Worm (Caenorhabditis elegans) whole organism, L4 larva: ENCODE results near the gene srj-32.
"Not testable (repeated sequence)": the region's sequence is repeated elsewhere in the genome, so short reads cannot be mapped to it uniquely, and the experiment has no call there.

Source experiments
- D1046.2 ChIP-seq: fragments of 200-800 bp; sonication (Bioruptor generic); IDR thresholded peaks from 2 replicates; pipeline ENCODE4 v1.3.6; 2022; ENCODE audit warnings: missing genetic modification characterization, missing compliant biosample characterization
- F10B5.3 ChIP-seq: sonication (generic microtip); optimal IDR thresholded peaks from 2 replicates; lab custom pipeline; 2016; ENCODE audit warnings: mild to moderate bottlenecking, missing genetic modification characterization, missing compliant biosample characterization
- F26F4.8 ChIP-seq: fragments of 200-800 bp; sonication (Bioruptor generic); conservative IDR thresholded peaks from 2 replicates; pipeline ENCODE4 v1.3.6; 2022; ENCODE audit warnings: missing genetic modification characterization, missing compliant biosample characterization
- F44E2.7 ChIP-seq: fragments of 200-800 bp; sonication (Bioruptor generic); IDR thresholded peaks from 2 replicates; pipeline ENCODE4 v2.1.2; 2022; ENCODE audit warnings: missing genetic modification characterization, missing compliant biosample characterization
- R02D3.7 ChIP-seq: fragments of 150-350 bp; sonication (generic microtip); optimal IDR thresholded peaks from 3 replicates; lab custom pipeline; 2014; ENCODE audit warnings: missing biosample characterization, missing genetic modification characterization
- T26A8.4 ChIP-seq: fragments of 200-800 bp; sonication (Bioruptor generic); IDR thresholded peaks from 2 replicates; pipeline ENCODE4 v1.3.6; 2022; ENCODE audit warnings: missing genetic modification characterization, missing compliant biosample characterization
- Y105C5A.15 ChIP-seq: fragments of 200-800 bp; sonication (Bioruptor generic); IDR thresholded peaks from 2 replicates; pipeline ENCODE4 v1.3.6; 2022; ENCODE audit warnings: missing genetic modification characterization, missing compliant biosample characterization
- Y5F2A.4 ChIP-seq: fragments of 200-800 bp; sonication (Bioruptor generic); optimal IDR thresholded peaks from 2 replicates; lab custom pipeline; 2018; ENCODE audit warnings: mild to moderate bottlenecking, missing genetic modification characterization, missing compliant biosample characterization
- Y75B8A.6 ChIP-seq: fragments of 200-800 bp; sonication (Bioruptor generic); IDR thresholded peaks from 2 replicates; pipeline ENCODE4 v1.3.6; 2022; ENCODE audit warnings: missing genetic modification reagents, missing genetic modification characterization, missing compliant biosample characterization
- ZK337.2 ChIP-seq: fragments of 200-800 bp; sonication (Bioruptor generic); IDR thresholded peaks from 2 replicates; pipeline ENCODE4 v1.3.6; 2022; ENCODE audit warnings: missing genetic modification reagents, missing genetic modification characterization, missing compliant biosample characterization
- aha-1 ChIP-seq: fragments of 150-350 bp; peaks from one replicate; lab custom pipeline; 2014; ENCODE audit warnings: missing biosample characterization, missing genetic modification characterization
- aly-2 ChIP-seq: sonication (generic microtip); optimal IDR thresholded peaks from 2 replicates; lab custom pipeline; 2018; ENCODE audit warnings: missing biosample characterization, missing genetic modification characterization
- attf-4 ChIP-seq: sonication (generic microtip); optimal IDR thresholded peaks from 3 replicates; lab custom pipeline; 2017; ENCODE audit warnings: missing biosample characterization, missing genetic modification characterization
- ceh-28 ChIP-seq: fragments of 150-350 bp; optimal IDR thresholded peaks from 2 replicates; lab custom pipeline; 2014; ENCODE audit warnings: missing biosample characterization, missing genetic modification reagents, missing genetic modification characterization
- daf-16 ChIP-seq, 3 experiments: sonication (generic microtip); optimal IDR thresholded peaks; 2 replicates each; lab custom pipeline; 2016 to 2017; ENCODE audit warnings: missing genetic modification characterization in 3 of 3, missing genetic modification reagents in 3 of 3, mild to moderate bottlenecking in 2 of 3, missing compliant biosample characterization in 2 of 3, missing biosample characterization in 1 of 3, moderate library complexity in 1 of 3
- daf-19 ChIP-seq: fragments of 200-800 bp; sonication (Bioruptor generic); conservative IDR thresholded peaks from 2 replicates; pipeline ENCODE4 v1.3.6; 2022; ENCODE audit warnings: missing genetic modification characterization, missing compliant biosample characterization
- daf-8 ChIP-seq: fragments of 200-800 bp; sonication (Bioruptor generic); IDR thresholded peaks from 2 replicates; pipeline ENCODE4 v1.3.6; 2022; ENCODE audit warnings: missing genetic modification characterization, missing compliant biosample characterization
- dmd-9 ChIP-seq: fragments of 200-800 bp; sonication (Bioruptor generic); IDR thresholded peaks from 2 replicates; pipeline ENCODE4 v1.3.6; 2022; ENCODE audit warnings: missing genetic modification reagents, missing genetic modification characterization, missing compliant biosample characterization
- egl-27 ChIP-seq: sonication (generic microtip); optimal IDR thresholded peaks from 3 replicates; lab custom pipeline; 2017; ENCODE audit warnings: missing biosample characterization, missing genetic modification reagents, missing genetic modification characterization
- lin-1 ChIP-seq: fragments of 200-800 bp; sonication (Bioruptor generic); IDR thresholded peaks from 2 replicates; pipeline ENCODE4 v1.3.6; 2022; ENCODE audit warnings: missing genetic modification reagents, missing genetic modification characterization, missing compliant biosample characterization
- lin-13 ChIP-seq: fragments of 150-350 bp; optimal IDR thresholded peaks from 2 replicates; lab custom pipeline; 2014; ENCODE audit warnings: missing biosample characterization, missing genetic modification reagents, missing genetic modification characterization
- lin-15B ChIP-seq: fragments of 150-350 bp; sonication (generic microtip); optimal IDR thresholded peaks from 3 replicates; lab custom pipeline; 2014; ENCODE audit warnings: missing biosample characterization, missing genetic modification characterization
- lin-29 ChIP-seq: fragments of 200-800 bp; sonication (Bioruptor generic); IDR thresholded peaks from 2 replicates; pipeline ENCODE4 v1.3.6; 2022; ENCODE audit warnings: missing genetic modification reagents, missing genetic modification characterization, missing compliant biosample characterization
- lin-38 ChIP-seq: fragments of 200-800 bp; sonication (Bioruptor generic); IDR thresholded peaks from 2 replicates; pipeline ENCODE4 v1.3.6; 2022; ENCODE audit warnings: missing genetic modification reagents, missing genetic modification characterization, missing compliant biosample characterization
- madf-9 ChIP-seq: fragments of 200-800 bp; sonication (Bioruptor generic); conservative IDR thresholded peaks from 2 replicates; pipeline ENCODE4 v1.3.6; 2022; ENCODE audit warnings: missing genetic modification reagents, missing genetic modification characterization, missing compliant biosample characterization
- mdl-1 ChIP-seq, 2 experiments: fragments of 150-350 bp in 1 of 2; sonication (generic microtip) in 1 of 2; optimal IDR thresholded peaks; 2 replicates each; lab custom pipeline; 2014 to 2017; ENCODE audit warnings: missing biosample characterization in 2 of 2, missing genetic modification characterization in 2 of 2
- mep-1 ChIP-seq: fragments of 150-350 bp; sonication (generic microtip); optimal IDR thresholded peaks from 3 replicates; lab custom pipeline; 2014; ENCODE audit warnings: missing biosample characterization, missing genetic modification characterization
- nhr-28 ChIP-seq: fragments of 150-350 bp; optimal IDR thresholded peaks from 2 replicates; lab custom pipeline; 2014; ENCODE audit warnings: missing biosample characterization, missing genetic modification characterization
- nhr-6 ChIP-seq: fragments of 150-350 bp; optimal IDR thresholded peaks from 2 replicates; lab custom pipeline; 2014; ENCODE audit warnings: missing biosample characterization, missing genetic modification characterization
- php-3 ChIP-seq: fragments of 200-800 bp; sonication (Bioruptor generic); IDR thresholded peaks from 2 replicates; pipeline ENCODE4 v1.3.6; 2022; ENCODE audit warnings: missing genetic modification reagents, missing genetic modification characterization, missing compliant biosample characterization
- saeg-2 ChIP-seq: fragments of 200-800 bp; sonication (Bioruptor generic); IDR thresholded peaks from 2 replicates; pipeline ENCODE4 v1.3.6; 2022; ENCODE audit warnings: missing genetic modification reagents, missing genetic modification characterization, missing compliant biosample characterization
- spr-1 ChIP-seq: sonication (generic microtip); optimal IDR thresholded peaks from 2 replicates; lab custom pipeline; 2016; ENCODE audit warnings: mild to moderate bottlenecking, missing genetic modification characterization, missing compliant biosample characterization
- unc-39 ChIP-seq: sonication (generic microtip); optimal IDR thresholded peaks from 2 replicates; lab custom pipeline; 2017; ENCODE audit warnings: missing biosample characterization, missing genetic modification characterization
- unc-62 ChIP-seq, 3 experiments: fragments of 150-350 bp in 1 of 3; sonication (generic microtip); optimal IDR thresholded peaks in 2 of 3; peaks in 1 of 3; 1 replicate in 1 of 3; 2 replicates in 2 of 3; lab custom pipeline; 2014 to 2017; ENCODE audit warnings: missing biosample characterization in 3 of 3, missing genetic modification characterization in 3 of 3, missing genetic modification reagents in 3 of 3, missing genotype in 1 of 3
- ztf-11 ChIP-seq: fragments of 150-350 bp; optimal IDR thresholded peaks from 2 replicates; lab custom pipeline; 2014; ENCODE audit warnings: missing biosample characterization, missing genetic modification characterization

The srj-32 gene

DNA sequence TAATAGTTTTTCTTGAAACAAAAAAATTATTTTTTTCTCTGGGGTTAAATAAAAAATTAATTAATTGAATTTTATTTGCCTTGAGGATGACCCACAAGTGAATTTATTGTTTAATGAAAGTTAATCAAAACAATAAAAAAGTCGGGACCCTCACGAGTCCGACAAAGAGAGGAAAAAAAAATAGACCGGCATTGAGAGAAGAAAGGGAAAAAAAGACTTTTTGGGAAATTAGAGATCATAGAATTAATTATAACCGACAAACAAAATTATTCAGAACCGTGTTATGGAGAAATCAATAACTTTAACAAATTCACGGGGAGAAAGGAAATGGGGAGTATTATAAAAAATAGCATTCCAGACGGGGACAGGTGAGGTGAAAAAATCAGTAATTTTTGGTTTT is 40.1 kb upstream of the srj-32 start, which contains the start of gene F10G2.7:
TSS of gene F10G2.7 (minus strand) at position 101 of the 400 bp plus-strand sequence.
- not testable (repeated sequence) for TF ChIP-seq nhr-6; egl-27 (tag; lab: Kevin White, UChicago); lin-13 (GFP tag; lab: Kevin White, UChicago)

DNA sequence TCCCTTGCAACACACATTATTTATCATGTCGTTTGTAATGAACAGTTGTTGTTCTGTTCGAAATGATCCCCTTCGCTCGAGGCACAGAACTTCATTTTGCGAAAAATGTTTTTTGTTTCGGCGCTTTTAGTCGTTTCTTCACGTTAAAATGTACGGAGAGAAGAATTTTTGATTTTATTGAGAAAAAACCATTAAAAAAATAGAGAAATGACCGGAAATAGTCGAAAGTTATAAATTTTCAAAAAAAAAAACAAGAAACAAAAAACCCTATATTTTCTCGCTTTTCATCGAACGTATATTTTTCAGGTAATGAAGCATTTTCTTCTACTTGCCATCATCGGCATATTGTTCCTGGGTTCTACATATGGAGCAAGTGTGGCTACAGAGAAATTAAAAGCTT is 35.1 kb upstream of the srj-32 start, which contains the start of gene F10G2.1:
TSS of gene F10G2.1 (plus strand) at position 301 of the 400 bp plus-strand sequence.
- TF ChIP-seq unc-62 (GFP tag; optimal IDR thresholded peaks at IDR 0.05 in 1 of 2; lab: Kevin White, UChicago) (peak in 1 of 2 experiments; percentile 43), unc-62 (tag; optimal IDR thresholded peaks at IDR 0.05; lab: Kevin White, UChicago) (no peak), aha-1 (tag; lab: Kevin White, UChicago) (peak; percentile 72), daf-8 (GFP tag; lab: Robert Waterston, UW) (no peak)

DNA sequence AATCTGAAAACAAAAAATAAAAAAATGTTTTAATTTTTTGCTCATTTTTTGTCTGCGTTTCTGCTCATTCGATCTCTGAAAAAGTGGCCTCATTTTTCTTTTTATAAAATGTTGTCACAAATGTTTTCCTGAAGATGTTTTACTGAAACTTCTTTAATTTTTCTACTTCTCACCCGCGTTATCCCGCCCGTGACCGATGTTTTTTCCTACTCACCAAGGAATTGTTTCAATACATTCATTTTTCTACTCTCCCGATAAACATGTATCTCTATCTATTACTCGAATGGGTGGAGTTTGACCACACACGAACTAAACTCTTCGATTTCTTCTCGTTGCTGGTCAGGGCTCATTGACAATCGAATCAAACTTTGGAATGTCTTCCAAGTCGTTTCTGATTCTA is 33.7 kb upstream of the srj-32 start, which contains the start of gene F10G2.2:
TSS of gene F10G2.2 (plus strand) at position 301 of the 400 bp plus-strand sequence.
- TF ChIP-seq mep-1 (tag; lab: Kevin White, UChicago) (no peak), lin-38 (GFP tag; lab: Robert Waterston, UW) (no peak), F44E2.7 (GFP tag; lab: Robert Waterston, UW) (no peak), lin-15B (no peak), daf-19 (GFP tag; lab: Robert Waterston, UW) (no peak), mdl-1 (tag; optimal IDR thresholded peaks at IDR 0.05; lab: Kevin White, UChicago) (no peak), lin-29 (no peak), lin-1 (GFP tag; lab: Robert Waterston, UW) (no peak), F26F4.8 (no peak), ztf-11 (no peak), aly-2 (tag; lab: Kevin White, UChicago) (no peak), php-3 (GFP tag; lab: Robert Waterston, UW) (no peak), nhr-28 (tag; lab: Kevin White, UChicago) (no peak), unc-39 (tag; lab: Kevin White, UChicago) (no peak), T26A8.4 (GFP tag; lab: Robert Waterston, UW) (no peak), F10B5.3 (no peak), ZK337.2 (GFP tag; lab: Robert Waterston, UW) (no peak), Y105C5A.15 (no peak), attf-4 (tag; lab: Kevin White, UChicago) (no peak), D1046.2 (no peak)

DNA sequence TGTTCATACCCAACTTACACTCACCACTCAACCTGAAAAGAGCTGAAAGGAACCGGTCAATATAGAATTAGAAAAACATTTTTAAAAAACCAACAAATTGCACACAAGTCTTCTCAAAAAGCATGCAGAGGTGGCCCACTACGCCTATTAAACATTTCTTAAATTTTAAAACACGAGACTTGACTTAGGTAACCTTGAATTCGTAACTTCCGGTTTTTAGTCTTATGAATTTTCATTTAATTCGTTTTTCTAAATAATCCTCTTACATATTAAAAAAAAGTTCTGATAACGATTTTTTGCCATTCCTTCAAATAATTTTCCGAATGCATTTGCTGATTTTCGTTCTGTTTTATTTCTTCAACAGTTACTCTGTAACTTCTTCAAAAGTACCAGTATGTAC is 30.9 kb upstream of the srj-32 start, which contains the start of gene clec-7:
TSS of gene clec-7 (plus strand) at position 301 of the 400 bp plus-strand sequence.
- TF ChIP-seq madf-9 = no peak
- no peak for TF ChIP-seq ceh-28 (tag; lab: Kevin White, UChicago)
- no peak for TF ChIP-seq Y5F2A.4
- TF ChIP-seq Y75B8A.6 (GFP tag; lab: Robert Waterston, UW) = no peak
- TF ChIP-seq dmd-9 (GFP tag; lab: Robert Waterston, UW) = no peak
- TF ChIP-seq daf-16 (GFP tag; optimal IDR thresholded peaks at IDR 0.05; lab: Kevin White, UChicago) = no peak
- TF ChIP-seq daf-16 (tag; optimal IDR thresholded peaks at IDR 0.05; lab: Kevin White, UChicago) = no peak
- TF ChIP-seq unc-62 (GFP tag; optimal IDR thresholded peaks at IDR 0.05 in 1 of 2; lab: Kevin White, UChicago) = peak in 1 of 2 experiments; percentile 43
- no peak for TF ChIP-seq unc-62 (tag; optimal IDR thresholded peaks at IDR 0.05; lab: Kevin White, UChicago)

DNA sequence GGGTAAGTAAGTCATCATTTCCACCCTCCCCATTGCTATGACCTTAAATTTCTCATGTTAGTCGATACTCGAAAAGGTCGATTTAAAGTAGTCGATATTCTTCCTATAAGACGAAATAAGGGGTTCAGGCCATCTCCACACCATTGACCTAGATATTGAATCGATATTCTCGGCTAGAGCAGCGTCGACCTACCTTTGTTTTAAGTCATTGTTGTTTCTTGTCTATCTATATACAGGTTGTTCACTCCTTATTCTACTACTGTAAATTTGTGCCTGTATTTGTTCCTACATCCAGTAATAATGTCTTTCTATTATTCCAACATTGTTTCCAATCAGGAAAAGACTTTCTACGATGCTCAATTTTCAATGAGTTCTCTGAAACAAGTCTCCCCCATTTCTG is 29.8 kb upstream of the srj-32 start, which contains the start of gene F10G2.4:
TSS of gene F10G2.4 (plus strand) at position 301 of the 400 bp plus-strand sequence.
- TF ChIP-seq aha-1 (tag; lab: Kevin White, UChicago) (no peak), saeg-2 (no peak), R02D3.7 (no peak), spr-1 (no peak), lin-13 (GFP tag; lab: Kevin White, UChicago) (no peak)
